Worm (Caenorhabditis elegans) whole organism, late embryonic: ENCODE measurements around the gene clec-175.

Experiments
- C08G9.2 ChIP-seq: sonication (generic microtip); optimal IDR thresholded peaks from 2 replicates; lab custom pipeline; 2016; ENCODE audit warnings: mild to moderate bottlenecking, missing genetic modification characterization, moderate library complexity, missing compliant biosample characterization
- F13H6.1 ChIP-seq: sonication (generic microtip); optimal IDR thresholded peaks from 2 replicates; lab custom pipeline; 2016; ENCODE audit warnings: missing genetic modification characterization, missing compliant biosample characterization
- K09A11.1 ChIP-seq: sonication (generic microtip); optimal IDR thresholded peaks from 2 replicates; lab custom pipeline; 2017; ENCODE audit warnings: antibody characterized with exemption, mild to moderate bottlenecking, missing genetic modification characterization, missing compliant biosample characterization; ENCODE audit not compliant: insufficient read depth
- Y22D7AL.16 ChIP-seq: sonication (generic microtip); optimal IDR thresholded peaks from 2 replicates; lab custom pipeline; 2016; ENCODE audit warnings: missing genetic modification characterization, missing compliant biosample characterization
- ceh-14 ChIP-seq: sonication (generic microtip); optimal IDR thresholded peaks from 2 replicates; lab custom pipeline; 2016; ENCODE audit warnings: missing genotype, missing genetic modification characterization, missing compliant biosample characterization
- ceh-18 ChIP-seq: sonication (generic microtip); optimal IDR thresholded peaks from 2 replicates; lab custom pipeline; 2016; ENCODE audit warnings: missing genetic modification characterization, missing compliant biosample characterization
- ceh-2 ChIP-seq: sonication (generic microtip); optimal IDR thresholded peaks from 2 replicates; lab custom pipeline; 2016; ENCODE audit warnings: missing genotype, missing genetic modification characterization, missing compliant biosample characterization
- ceh-22 ChIP-seq: sonication (generic microtip); optimal IDR thresholded peaks from 2 replicates; lab custom pipeline; 2017; ENCODE audit warnings: missing biosample characterization, missing genetic modification characterization
- ceh-30 ChIP-seq: fragments of 150-350 bp; optimal IDR thresholded peaks from 2 replicates; lab custom pipeline; 2014; ENCODE audit warnings: missing biosample characterization, missing genetic modification characterization
- ceh-31 ChIP-seq: sonication (generic microtip); optimal IDR thresholded peaks from 2 replicates; lab custom pipeline; 2016; ENCODE audit warnings: missing genetic modification characterization, missing compliant biosample characterization
- ceh-34 ChIP-seq: sonication (generic microtip); optimal IDR thresholded peaks from 2 replicates; lab custom pipeline; 2016; ENCODE audit warnings: mild to moderate bottlenecking, missing genetic modification characterization, missing compliant biosample characterization
- ceh-45 ChIP-seq: fragments of 200-800 bp; sonication (Bioruptor generic); IDR thresholded peaks from 2 replicates; pipeline ENCODE4 v1.3.6; 2022; ENCODE audit warnings: missing genetic modification reagents, missing genetic modification characterization, missing compliant biosample characterization
- ceh-48 ChIP-seq: sonication (generic microtip); optimal IDR thresholded peaks from 2 replicates; lab custom pipeline; 2016; ENCODE audit warnings: missing genetic modification characterization, inconsistent platforms, missing compliant biosample characterization
- ceh-9 ChIP-seq: sonication (generic microtip); optimal IDR thresholded peaks from 2 replicates; lab custom pipeline; 2016; ENCODE audit warnings: mild to moderate bottlenecking, missing genetic modification characterization, inconsistent platforms, missing compliant biosample characterization
- dve-1 ChIP-seq: sonication (generic microtip); optimal IDR thresholded peaks from 2 replicates; lab custom pipeline; 2017; ENCODE audit warnings: antibody characterized with exemption, mild to moderate bottlenecking, missing genetic modification characterization, missing compliant biosample characterization
- elt-2 ChIP-seq: sonication (generic microtip); optimal IDR thresholded peaks from 2 replicates; lab custom pipeline; 2016; ENCODE audit warnings: missing genetic modification reagents, missing genetic modification characterization, missing compliant biosample characterization
- elt-4 ChIP-seq: sonication (generic microtip); optimal IDR thresholded peaks from 2 replicates; lab custom pipeline; 2016; ENCODE audit warnings: missing genetic modification characterization, missing compliant biosample characterization
- ets-4 ChIP-seq: sonication (generic microtip); optimal IDR thresholded peaks from 2 replicates; lab custom pipeline; 2016; ENCODE audit warnings: missing genetic modification characterization, missing compliant biosample characterization
- eyg-1 ChIP-seq: sonication (generic microtip); optimal IDR thresholded peaks from 2 replicates; lab custom pipeline; 2016; ENCODE audit warnings: missing genotype, missing genetic modification characterization, missing compliant biosample characterization
- fax-1 ChIP-seq: sonication (generic microtip); optimal IDR thresholded peaks from 2 replicates; lab custom pipeline; 2016; ENCODE audit warnings: missing genotype, missing genetic modification characterization, missing compliant biosample characterization
- fkh-10 ChIP-seq: fragments of 150-350 bp; optimal IDR thresholded peaks from 2 replicates; lab custom pipeline; 2014; ENCODE audit warnings: missing biosample characterization, missing genetic modification reagents, missing genetic modification characterization
- gmeb-2 ChIP-seq: sonication (generic microtip); optimal IDR thresholded peaks from 2 replicates; lab custom pipeline; 2016; ENCODE audit warnings: missing genetic modification characterization, inconsistent platforms, missing compliant biosample characterization
- hlh-13 ChIP-seq: fragments of 200-800 bp; sonication (Bioruptor generic); optimal IDR thresholded peaks from 2 replicates; lab custom pipeline; 2018; ENCODE audit warnings: mild to moderate bottlenecking, missing genetic modification characterization, missing compliant biosample characterization
- hlh-8 ChIP-seq: sonication (generic microtip); optimal IDR thresholded peaks from 2 replicates; lab custom pipeline; 2016; ENCODE audit warnings: missing genotype, missing genetic modification characterization, missing compliant biosample characterization
- madf-2 ChIP-seq: sonication (generic microtip); optimal IDR thresholded peaks from 2 replicates; lab custom pipeline; 2017; ENCODE audit warnings: missing genetic modification characterization, missing compliant biosample characterization
- mec-3 ChIP-seq: sonication (generic microtip); optimal IDR thresholded peaks from 2 replicates; lab custom pipeline; 2016; ENCODE audit warnings: borderline replicate concordance, missing genetic modification characterization, missing compliant biosample characterization
- nfya-1 ChIP-seq: sonication (generic microtip); optimal IDR thresholded peaks from 2 replicates; lab custom pipeline; 2017; ENCODE audit warnings: missing genetic modification characterization, mild to moderate bottlenecking, missing compliant biosample characterization, antibody characterized with exemption, moderate library complexity
- pqm-1 ChIP-seq: sonication (generic microtip); optimal IDR thresholded peaks from 2 replicates; lab custom pipeline; 2016; ENCODE audit warnings: missing genetic modification characterization, missing compliant biosample characterization
- pros-1 ChIP-seq: fragments of 150-350 bp; optimal IDR thresholded peaks from 2 replicates; lab custom pipeline; 2014; ENCODE audit warnings: missing biosample characterization, missing genetic modification reagents, missing genetic modification characterization
- ref-2 ChIP-seq: sonication (generic microtip); optimal IDR thresholded peaks from 2 replicates; lab custom pipeline; 2016; ENCODE audit warnings: missing genetic modification characterization, missing compliant biosample characterization
- sdc-2 ChIP-seq: sonication (generic microtip); optimal IDR thresholded peaks from 2 replicates; lab custom pipeline; 2016; ENCODE audit warnings: missing genotype, missing genetic modification characterization, missing compliant biosample characterization
- sox-2 ChIP-seq: fragments of 200-800 bp; sonication (Bioruptor generic); IDR thresholded peaks from 2 replicates; pipeline ENCODE4 v1.3.6; 2022; ENCODE audit warnings: missing genetic modification reagents, missing genetic modification characterization, missing compliant biosample characterization
- syd-9 ChIP-seq: sonication (generic microtip); optimal IDR thresholded peaks from 2 replicates; lab custom pipeline; 2016; ENCODE audit warnings: mild to moderate bottlenecking, missing genetic modification characterization, moderate library complexity, missing compliant biosample characterization
- tbx-7 ChIP-seq: sonication (generic microtip); optimal IDR thresholded peaks from 2 replicates; lab custom pipeline; 2016; ENCODE audit warnings: missing genotype, missing genetic modification characterization, missing compliant biosample characterization
- unc-3 ChIP-seq, 2 experiments: fragments of 200-800 bp in 1 of 2; sonication (Bioruptor generic) in 1 of 2; sonication (generic microtip) in 1 of 2; conservative IDR thresholded peaks in 1 of 2; optimal IDR thresholded peaks in 1 of 2; 2 replicates each; pipeline versions ENCODE4 v1.3.6 to Lab custom; 2016 to 2022; ENCODE audit warnings: missing compliant biosample characterization in 2 of 2, missing genetic modification characterization in 2 of 2, missing genetic modification reagents in 1 of 2
- unc-42 ChIP-seq: sonication (generic microtip); optimal IDR thresholded peaks from 2 replicates; lab custom pipeline; 2016; ENCODE audit warnings: missing genotype, missing genetic modification characterization, missing compliant biosample characterization

clec-175 gene

DNA sequence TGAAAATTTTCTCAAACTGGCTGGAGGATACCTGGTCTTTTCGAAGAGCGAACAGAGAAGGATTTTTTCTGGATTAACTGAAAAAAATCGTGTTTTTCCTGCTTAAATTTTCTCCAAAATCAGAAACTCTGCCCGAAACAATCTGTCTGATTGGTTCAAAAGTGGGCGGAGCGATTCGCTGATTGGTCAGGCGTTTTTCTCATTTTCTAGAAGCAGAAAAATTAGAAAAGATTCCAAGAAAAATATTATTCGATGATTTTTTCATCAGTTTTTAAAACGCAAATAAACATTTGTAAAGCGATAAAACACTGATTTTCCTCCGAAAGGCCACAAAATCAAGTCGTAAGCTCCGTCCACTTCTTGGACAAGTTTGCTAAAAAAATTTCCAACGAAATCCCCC is 23.2 kb upstream of the clec-175 start:
- no peak for TF ChIP-seq ceh-31 (tag; lab: Kevin White, UChicago)
- TF ChIP-seq nfya-1 (tag; lab: Kevin White, UChicago), result peak; percentile 41

DNA sequence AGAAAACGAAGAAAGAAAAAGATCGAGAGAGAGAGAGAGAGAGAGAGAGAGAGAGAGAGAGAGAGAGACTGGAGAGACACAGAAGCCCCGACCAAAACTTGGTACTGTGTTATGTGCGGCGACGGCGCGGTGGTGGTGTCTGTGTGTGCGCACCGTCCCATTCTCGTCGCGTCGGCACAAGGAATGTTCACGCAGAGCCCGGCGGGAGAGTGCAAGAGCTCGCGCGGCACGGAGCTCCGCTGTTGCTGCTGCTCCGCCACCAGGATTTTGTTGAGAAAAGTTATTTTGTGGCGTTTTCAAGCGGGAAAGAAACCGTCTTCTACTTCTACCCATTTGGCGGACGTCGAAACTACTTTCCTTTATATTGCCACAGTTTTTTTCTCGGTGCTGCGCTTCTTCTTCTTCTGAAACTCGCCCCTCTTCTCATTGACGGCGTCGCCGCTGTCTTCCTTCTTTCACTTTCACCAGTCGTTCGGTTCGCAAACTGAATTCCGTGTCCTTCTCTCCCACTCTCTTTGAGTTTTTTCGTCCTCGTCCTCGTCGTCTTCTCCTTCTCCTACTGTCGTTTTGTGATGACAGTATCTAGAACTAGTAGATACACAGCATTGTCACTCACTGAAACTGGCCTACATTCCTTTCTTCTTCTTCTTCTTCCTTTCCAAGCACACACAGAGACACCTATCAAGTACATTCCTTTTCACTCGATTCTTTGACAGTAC is 22.6 kb upstream of the clec-175 start:
- TF ChIP-seq unc-42, result no peak
- no peak for TF ChIP-seq eyg-1 (tag; lab: Kevin White, UChicago)
- peak; percentile 33 for TF ChIP-seq ets-4 (tag; lab: Kevin White, UChicago)
- no peak for TF ChIP-seq hlh-8
- no peak for TF ChIP-seq Y22D7AL.16 (tag; lab: Kevin White, UChicago)
- no peak for TF ChIP-seq C08G9.2
- no peak for TF ChIP-seq mec-3 (tag; lab: Kevin White, UChicago)
- TF ChIP-seq pqm-1 (tag; lab: Kevin White, UChicago), result no peak
- TF ChIP-seq ceh-9 (tag; lab: Kevin White, UChicago), result no peak
- TF ChIP-seq madf-2, result no peak
- no peak for TF ChIP-seq ceh-2 (tag; lab: Kevin White, UChicago)
- TF ChIP-seq hlh-13, result no peak
- no peak for TF ChIP-seq fax-1 (tag; lab: Kevin White, UChicago)
- TF ChIP-seq sox-2, result no peak
- TF ChIP-seq ceh-14 (tag; lab: Kevin White, UChicago), result peak; percentile 11
- peak; percentile 11 for TF ChIP-seq ref-2 (tag; lab: Kevin White, UChicago)
- TF ChIP-seq syd-9, result no peak
- TF ChIP-seq gmeb-2 (tag; lab: Kevin White, UChicago), result peak; percentile 34
- no peak for TF ChIP-seq ceh-48
- no peak for TF ChIP-seq ceh-45 (GFP tag; lab: Robert Waterston, UW)
- TF ChIP-seq sdc-2, result no peak
- TF ChIP-seq pros-1 (tag; lab: Kevin White, UChicago), result no peak
- no peak for TF ChIP-seq fkh-10 (GFP tag; lab: Kevin White, UChicago)
- no peak for TF ChIP-seq unc-3 (GFP tag; conservative IDR thresholded peaks at IDR 0.05; lab: Robert Waterston, UW)
- no peak for TF ChIP-seq unc-3 (tag; optimal IDR thresholded peaks at IDR 0.05; lab: Kevin White, UChicago)
- peak; percentile 23 for TF ChIP-seq ceh-34 (tag; lab: Kevin White, UChicago)
- TF ChIP-seq ceh-22 (tag; lab: Kevin White, UChicago), result no peak
- TF ChIP-seq ceh-30 (tag; lab: Kevin White, UChicago), result no peak
- no peak for TF ChIP-seq ceh-18 (tag; lab: Kevin White, UChicago)
- TF ChIP-seq elt-2, result no peak
- TF ChIP-seq K09A11.1 (tag; lab: Kevin White, UChicago), result no peak
- TF ChIP-seq F13H6.1 (tag; lab: Kevin White, UChicago), result no peak
- no peak for TF ChIP-seq elt-4 (tag; lab: Kevin White, UChicago)

DNA sequence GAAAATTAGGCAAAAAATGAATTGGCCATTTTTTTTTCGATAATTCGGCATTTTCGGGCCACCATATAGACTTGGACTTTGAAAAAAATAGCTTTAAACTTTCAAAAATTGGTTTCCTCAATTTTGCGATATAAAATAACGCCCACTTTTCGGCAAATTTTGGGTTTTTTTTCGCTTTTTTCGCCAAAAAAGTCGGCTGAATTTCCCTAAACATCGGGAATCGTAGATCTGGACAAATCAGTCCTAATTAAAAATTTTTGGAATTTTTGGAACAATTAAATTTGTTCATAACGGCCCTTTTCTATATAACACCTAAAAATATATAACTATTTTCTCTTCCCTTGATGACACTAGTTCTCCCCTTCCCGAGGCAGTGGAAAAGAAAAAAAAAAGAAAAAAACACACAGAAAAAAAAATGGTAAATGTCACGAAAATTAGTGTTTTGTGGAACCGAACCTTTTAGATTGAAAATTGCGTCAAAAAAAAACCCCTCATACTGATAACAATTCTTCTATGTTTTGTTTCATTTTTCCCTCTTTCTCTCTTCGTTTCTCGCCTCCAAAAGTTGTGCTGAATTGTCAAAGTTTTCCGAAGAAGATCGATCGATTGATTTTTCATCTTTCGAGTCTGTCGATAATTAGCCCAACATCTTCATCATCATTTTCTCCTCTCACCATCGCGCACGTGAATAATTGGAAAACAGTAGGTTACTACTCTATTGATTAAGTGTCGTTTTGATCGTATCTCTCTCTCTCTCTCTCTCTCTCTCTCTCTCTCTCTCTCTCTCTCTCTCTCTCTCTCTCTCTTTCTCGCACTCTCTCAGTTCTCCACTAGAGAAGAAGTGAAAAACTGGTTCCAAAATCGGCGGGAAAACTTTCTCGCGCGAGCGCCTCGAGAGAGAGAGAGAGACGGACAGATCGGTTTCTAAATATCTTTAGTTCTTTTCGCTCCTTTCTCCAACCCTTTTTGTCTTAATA is 21.5 kb upstream of the clec-175 start, which contains the start of gene Y24D9A.6:
Y24D9A.6 (minus strand) TSS at position 51 of the 977 bp plus-strand sequence.
- TF ChIP-seq tbx-7 (tag; lab: Kevin White, UChicago) (no peak), dve-1 (tag; lab: Kevin White, UChicago) (peak; percentile 46)
